Worm (Caenorhabditis elegans) whole organism, L1 larva: ENCODE data around the gene ZC513.14.

ENCODE experiments used
- C16A3.4 ChIP-seq: fragments of 150-350 bp; optimal IDR thresholded peaks from 2 replicates; lab custom pipeline; 2014; ENCODE audit warnings: missing biosample characterization, missing genetic modification characterization
- ama-1 ChIP-seq: fragments of 150-350 bp; optimal IDR thresholded peaks from 2 replicates; lab custom pipeline; 2014
- ces-1 ChIP-seq: fragments of 150-350 bp; optimal IDR thresholded peaks from 2 replicates; lab custom pipeline; 2014; ENCODE audit warnings: missing biosample characterization, missing genetic modification reagents, missing genetic modification characterization
- lir-3 ChIP-seq: sonication (generic microtip); optimal IDR thresholded peaks from 2 replicates; lab custom pipeline; 2016; ENCODE audit warnings: mild to moderate bottlenecking, missing genetic modification characterization, moderate library complexity, missing compliant biosample characterization; ENCODE audit not compliant: poor library complexity
- lsy-2 ChIP-seq, 2 experiments: fragments of 150-350 bp; optimal IDR thresholded peaks; 2 replicates each; lab custom pipeline; 2014; ENCODE audit warnings: missing biosample characterization in 2 of 2, missing genetic modification characterization in 2 of 2
- nhr-76 ChIP-seq: sonication (generic microtip); optimal IDR thresholded peaks from 2 replicates; lab custom pipeline; 2017; ENCODE audit warnings: missing biosample characterization, missing genetic modification characterization
- pqm-1 ChIP-seq: sonication (generic microtip); optimal IDR thresholded peaks from 3 replicates; lab custom pipeline; 2017; ENCODE audit warnings: missing biosample characterization, missing genetic modification characterization
- snpc-4 ChIP-seq: fragments of 150-350 bp; optimal IDR thresholded peaks from 2 replicates; lab custom pipeline; 2014; ENCODE audit warnings: missing biosample characterization, missing genetic modification characterization
- unc-130 ChIP-seq: fragments of 150-350 bp; optimal IDR thresholded peaks from 2 replicates; lab custom pipeline; 2017; ENCODE audit warnings: missing biosample characterization, missing genetic modification characterization, inconsistent platforms
- unc-62 ChIP-seq: fragments of 150-350 bp; optimal IDR thresholded peaks from 2 replicates; lab custom pipeline; 2014; ENCODE audit warnings: missing biosample characterization, missing genetic modification reagents, missing genetic modification characterization

DNA sequence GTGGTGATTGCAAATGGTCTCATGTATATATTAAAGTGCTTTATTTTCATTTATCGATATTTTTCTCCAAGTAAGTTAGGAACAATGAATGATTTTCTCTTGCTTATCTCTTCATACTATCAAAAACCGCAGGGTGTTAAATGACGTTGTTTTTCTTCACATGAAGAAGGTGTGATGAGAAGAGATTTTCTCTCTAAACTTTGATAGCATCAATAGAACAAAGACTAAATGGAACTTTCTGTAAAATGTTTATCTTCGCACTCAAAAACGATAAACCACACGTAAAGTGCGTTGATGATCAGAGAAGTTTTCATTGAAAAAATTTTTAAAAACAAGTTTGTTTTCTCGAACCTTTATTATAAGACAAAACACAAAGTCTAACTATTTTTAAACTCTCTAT lies 44.0 kb upstream of the ZC513.14 start:
- TF ChIP-seq C16A3.4 (no peak), unc-62 (no peak), nhr-76 (tag; lab: Kevin White, UChicago) (no peak), lsy-2 (tag; optimal IDR thresholded peaks at IDR 0.05; lab: Kevin White, UChicago) (no peak), unc-130 (tag; lab: Kevin White, UChicago) (no peak), pqm-1 (tag; lab: Kevin White, UChicago) (no peak), ces-1 (no peak), lir-3 (no peak), ama-1 (lab: Kevin White, UChicago) (no peak), snpc-4 (tag; lab: Kevin White, UChicago) (no peak)
